Worm (Caenorhabditis elegans): ENCODE results near the gene C05A2.4.

C05A2.4 gene

ce11 chrV:10719019-10719832, 23.9 kb downstream of the C05A2.4 start:
- TF ChIP-seq med-1 (GFP tag; optimal IDR thresholded peaks at IDR 0.05; ENCODE audit: insufficient read depth): no peak
- no peak for TF ChIP-seq cog-1 (tag; optimal IDR thresholded peaks at IDR 0.05)
- TF ChIP-seq ztf-23 (GFP tag; IDR thresholded peaks at IDR 0.05): no peak
- TF ChIP-seq flt-1 (GFP tag; IDR thresholded peaks at IDR 0.05): no peak

- TF ChIP-seq klf-2 (GFP tag; conservative IDR thresholded peaks at IDR 0.05) (no peak), tab-1 (GFP tag; IDR thresholded peaks at IDR 0.05) (no peak), ref-1 (GFP tag; conservative IDR thresholded peaks at IDR 0.05) (no peak), cog-1 (tag; optimal IDR thresholded peaks at IDR 0.05) (no peak), T22C8.4 (GFP tag; IDR thresholded peaks at IDR 0.05) (no peak), med-1 (GFP tag; optimal IDR thresholded peaks at IDR 0.05; ENCODE audit: insufficient read depth) (no peak)
Observed at ce11 chrV:10719833-10720170, 24.5 kb downstream of the C05A2.4 start.

ce11 chrV:10720303-10720847, 25.1 kb downstream of the C05A2.4 start:
- TF ChIP-seq tab-1 (GFP tag; IDR thresholded peaks at IDR 0.05) (no peak), flt-1 (GFP tag; IDR thresholded peaks at IDR 0.05) (no peak), klf-2 (GFP tag; conservative IDR thresholded peaks at IDR 0.05) (no peak), ref-1 (GFP tag; conservative IDR thresholded peaks at IDR 0.05) (no peak), cog-1 (tag; optimal IDR thresholded peaks at IDR 0.05) (no peak), ztf-23 (GFP tag; IDR thresholded peaks at IDR 0.05) (no peak), ztf-29 (GFP tag; IDR thresholded peaks at IDR 0.05) (no peak), T22C8.4 (GFP tag; IDR thresholded peaks at IDR 0.05) (no peak), med-1 (GFP tag; optimal IDR thresholded peaks at IDR 0.05; ENCODE audit: insufficient read depth) (no peak)

ce11 chrV:10720876-10721275, 25.6 kb downstream of the C05A2.4 start:
- TF ChIP-seq klf-2 (GFP tag; conservative IDR thresholded peaks at IDR 0.05): no peak
- TF ChIP-seq med-1 (GFP tag; optimal IDR thresholded peaks at IDR 0.05; ENCODE audit: insufficient read depth): no peak
- TF ChIP-seq tab-1 (GFP tag; IDR thresholded peaks at IDR 0.05): no peak
- TF ChIP-seq flt-1 (GFP tag; IDR thresholded peaks at IDR 0.05): no peak
- no peak for TF ChIP-seq ztf-29 (GFP tag; IDR thresholded peaks at IDR 0.05)

ce11 chrV:10721304-10721703, 26.0 kb downstream of the C05A2.4 start:
- no peak for TF ChIP-seq ztf-23 (GFP tag; IDR thresholded peaks at IDR 0.05)
- no peak for TF ChIP-seq flt-1 (GFP tag; IDR thresholded peaks at IDR 0.05)
- no peak for TF ChIP-seq ztf-29 (GFP tag; IDR thresholded peaks at IDR 0.05)
- no peak for TF ChIP-seq ref-1 (GFP tag; conservative IDR thresholded peaks at IDR 0.05)
- no peak for TF ChIP-seq cog-1 (tag; optimal IDR thresholded peaks at IDR 0.05)
- TF ChIP-seq tab-1 (GFP tag; IDR thresholded peaks at IDR 0.05): no peak
- TF ChIP-seq med-1 (GFP tag; optimal IDR thresholded peaks at IDR 0.05; ENCODE audit: insufficient read depth): no peak
- no peak for TF ChIP-seq T22C8.4 (GFP tag; IDR thresholded peaks at IDR 0.05)
- no peak for TF ChIP-seq klf-2 (GFP tag; conservative IDR thresholded peaks at IDR 0.05)

ce11 chrV:10721912-10722426, 26.7 kb downstream of the C05A2.4 start:
- TF ChIP-seq ztf-23 (GFP tag; IDR thresholded peaks at IDR 0.05) (no peak), cog-1 (tag; optimal IDR thresholded peaks at IDR 0.05) (no peak), ref-1 (GFP tag; conservative IDR thresholded peaks at IDR 0.05) (no peak), ztf-29 (GFP tag; IDR thresholded peaks at IDR 0.05) (no peak)

ce11 chrV:10722595-10722994, 27.3 kb downstream of the C05A2.4 start:
- no peak for TF ChIP-seq ref-1 (GFP tag; conservative IDR thresholded peaks at IDR 0.05)
- TF ChIP-seq ztf-29 (GFP tag; IDR thresholded peaks at IDR 0.05): no peak
- no peak for TF ChIP-seq med-1 (GFP tag; optimal IDR thresholded peaks at IDR 0.05; ENCODE audit: insufficient read depth)
- TF ChIP-seq flt-1 (GFP tag; IDR thresholded peaks at IDR 0.05): no peak
- no peak for TF ChIP-seq tab-1 (GFP tag; IDR thresholded peaks at IDR 0.05)
- TF ChIP-seq ztf-23 (GFP tag; IDR thresholded peaks at IDR 0.05): no peak
- TF ChIP-seq T22C8.4 (GFP tag; IDR thresholded peaks at IDR 0.05): no peak

ce11 chrV:10723181-10723580, 27.9 kb downstream of the C05A2.4 start:
- TF ChIP-seq klf-2 (GFP tag; conservative IDR thresholded peaks at IDR 0.05) (no peak), ref-1 (GFP tag; conservative IDR thresholded peaks at IDR 0.05) (no peak), ztf-29 (GFP tag; IDR thresholded peaks at IDR 0.05) (no peak), T22C8.4 (GFP tag; IDR thresholded peaks at IDR 0.05) (no peak), med-1 (GFP tag; optimal IDR thresholded peaks at IDR 0.05; ENCODE audit: insufficient read depth) (no peak), flt-1 (GFP tag; IDR thresholded peaks at IDR 0.05) (no peak), tab-1 (GFP tag; IDR thresholded peaks at IDR 0.05) (no peak), cog-1 (tag; optimal IDR thresholded peaks at IDR 0.05) (no peak), ztf-23 (GFP tag; IDR thresholded peaks at IDR 0.05) (no peak)

- no peak for TF ChIP-seq ztf-23 (GFP tag; IDR thresholded peaks at IDR 0.05)
- TF ChIP-seq flt-1 (GFP tag; IDR thresholded peaks at IDR 0.05): no peak
- no peak for TF ChIP-seq tab-1 (GFP tag; IDR thresholded peaks at IDR 0.05)
- no peak for TF ChIP-seq cog-1 (tag; optimal IDR thresholded peaks at IDR 0.05)
- no peak for TF ChIP-seq T22C8.4 (GFP tag; IDR thresholded peaks at IDR 0.05)
- no peak for TF ChIP-seq med-1 (GFP tag; optimal IDR thresholded peaks at IDR 0.05; ENCODE audit: insufficient read depth)
Observed at ce11 chrV:10723583-10723982, 28.3 kb downstream of the C05A2.4 start.

- TF ChIP-seq ztf-29 (GFP tag; IDR thresholded peaks at IDR 0.05) (no peak), ref-1 (GFP tag; conservative IDR thresholded peaks at IDR 0.05) (no peak), klf-2 (GFP tag; conservative IDR thresholded peaks at IDR 0.05) (no peak), cog-1 (tag; optimal IDR thresholded peaks at IDR 0.05) (no peak), tab-1 (GFP tag; IDR thresholded peaks at IDR 0.05) (no peak), T22C8.4 (GFP tag; IDR thresholded peaks at IDR 0.05) (no peak), flt-1 (GFP tag; IDR thresholded peaks at IDR 0.05) (no peak), med-1 (GFP tag; optimal IDR thresholded peaks at IDR 0.05; ENCODE audit: insufficient read depth) (no peak), ztf-23 (GFP tag; IDR thresholded peaks at IDR 0.05) (no peak)
Observed at ce11 chrV:10724472-10724871, 29.2 kb downstream of the C05A2.4 start.

Data from whole organism, midembryonic.